Worm (Caenorhabditis elegans) whole organism, L4 larva: ENCODE data around the gene F13B12.6.

Source experiments
- D1046.2 ChIP-seq: fragments of 200-800 bp; sonication (Bioruptor generic); IDR thresholded peaks from 2 replicates; pipeline ENCODE4 v1.3.6; 2022; ENCODE audit warnings: missing genetic modification characterization, missing compliant biosample characterization
- Y105C5A.15 ChIP-seq: fragments of 200-800 bp; sonication (Bioruptor generic); IDR thresholded peaks from 2 replicates; pipeline ENCODE4 v1.3.6; 2022; ENCODE audit warnings: missing genetic modification characterization, missing compliant biosample characterization
- Y75B8A.6 ChIP-seq: fragments of 200-800 bp; sonication (Bioruptor generic); IDR thresholded peaks from 2 replicates; pipeline ENCODE4 v1.3.6; 2022; ENCODE audit warnings: missing genetic modification reagents, missing genetic modification characterization, missing compliant biosample characterization
- aha-1 ChIP-seq: fragments of 150-350 bp; peaks from one replicate; lab custom pipeline; 2014; ENCODE audit warnings: missing biosample characterization, missing genetic modification characterization
- aly-2 ChIP-seq: sonication (generic microtip); optimal IDR thresholded peaks from 2 replicates; lab custom pipeline; 2018; ENCODE audit warnings: missing biosample characterization, missing genetic modification characterization
- ama-1 ChIP-seq: fragments of 150-350 bp; optimal IDR thresholded peaks from 2 replicates; lab custom pipeline; 2014; ENCODE audit warnings: inconsistent platforms, mixed read lengths
- ceh-28 ChIP-seq: fragments of 150-350 bp; optimal IDR thresholded peaks from 2 replicates; lab custom pipeline; 2014; ENCODE audit warnings: missing biosample characterization, missing genetic modification reagents, missing genetic modification characterization
- ceh-32 ChIP-seq: sonication (generic microtip); optimal IDR thresholded peaks from 2 replicates; lab custom pipeline; 2016; ENCODE audit warnings: mild to moderate bottlenecking, missing genetic modification characterization, missing compliant biosample characterization; ENCODE audit not compliant: poor library complexity
- ceh-82 ChIP-seq: sonication (generic microtip); optimal IDR thresholded peaks from 2 replicates; lab custom pipeline; 2017; ENCODE audit warnings: missing biosample characterization, missing genetic modification characterization
- ces-1 ChIP-seq: fragments of 150-350 bp; sonication (generic microtip); optimal IDR thresholded peaks from 4 replicates; lab custom pipeline; 2014; ENCODE audit warnings: missing biosample characterization, missing genetic modification reagents, missing genetic modification characterization
- cey-2 ChIP-seq: sonication (generic microtip); optimal IDR thresholded peaks from 3 replicates; lab custom pipeline; 2017; ENCODE audit warnings: missing genetic modification characterization, mild to moderate bottlenecking, missing compliant biosample characterization, antibody characterized with exemption, borderline replicate concordance; ENCODE audit not compliant: insufficient read depth
- daf-16 ChIP-seq, 3 experiments: sonication (generic microtip); optimal IDR thresholded peaks; 2 replicates each; lab custom pipeline; 2016 to 2017; ENCODE audit warnings: missing genetic modification characterization in 3 of 3, missing genetic modification reagents in 3 of 3, mild to moderate bottlenecking in 2 of 3, missing compliant biosample characterization in 2 of 3, missing biosample characterization in 1 of 3, moderate library complexity in 1 of 3
- daf-8 ChIP-seq: fragments of 200-800 bp; sonication (Bioruptor generic); IDR thresholded peaks from 2 replicates; pipeline ENCODE4 v1.3.6; 2022; ENCODE audit warnings: missing genetic modification characterization, missing compliant biosample characterization
- dmd-6 ChIP-seq: fragments of 200-800 bp; sonication (Bioruptor generic); IDR thresholded peaks from 2 replicates; pipeline ENCODE4 v1.3.6; 2022; ENCODE audit warnings: missing genetic modification reagents, missing genetic modification characterization, missing compliant biosample characterization
- dmd-9 ChIP-seq: fragments of 200-800 bp; sonication (Bioruptor generic); IDR thresholded peaks from 2 replicates; pipeline ENCODE4 v1.3.6; 2022; ENCODE audit warnings: missing genetic modification reagents, missing genetic modification characterization, missing compliant biosample characterization
- dve-1 ChIP-seq: sonication (generic microtip); optimal IDR thresholded peaks from 2 replicates; lab custom pipeline; 2017; ENCODE audit warnings: antibody characterized with exemption, mild to moderate bottlenecking, missing genetic modification characterization, missing compliant biosample characterization; ENCODE audit not compliant: insufficient read depth
- fkh-10 ChIP-seq: fragments of 150-350 bp; optimal IDR thresholded peaks from 2 replicates; lab custom pipeline; 2014; ENCODE audit warnings: missing biosample characterization, missing genetic modification reagents, missing genetic modification characterization
- fos-1 ChIP-seq: fragments of 150-350 bp; optimal IDR thresholded peaks from 2 replicates; lab custom pipeline; 2014; ENCODE audit warnings: missing biosample characterization, missing genetic modification characterization
- gei-8 ChIP-seq: fragments of 200-800 bp; sonication (Bioruptor generic); optimal IDR thresholded peaks from 2 replicates; lab custom pipeline; 2018; ENCODE audit warnings: mild to moderate bottlenecking, missing genetic modification characterization, missing compliant biosample characterization
- hlh-11 ChIP-seq: fragments of 200-800 bp; sonication (Bioruptor generic); optimal IDR thresholded peaks from 2 replicates; lab custom pipeline; 2018; ENCODE audit warnings: mild to moderate bottlenecking, missing genetic modification characterization, missing compliant biosample characterization
- hlh-30 ChIP-seq: sonication (generic microtip); optimal IDR thresholded peaks from 2 replicates; lab custom pipeline; 2017; ENCODE audit warnings: antibody characterized with exemption, mild to moderate bottlenecking, missing genetic modification characterization, missing compliant biosample characterization; ENCODE audit not compliant: insufficient read depth
- jun-1 ChIP-seq: fragments of 150-350 bp; optimal IDR thresholded peaks from 2 replicates; lab custom pipeline; 2014; ENCODE audit warnings: missing biosample characterization, missing genetic modification reagents, missing genetic modification characterization
- lin-38 ChIP-seq: fragments of 200-800 bp; sonication (Bioruptor generic); IDR thresholded peaks from 2 replicates; pipeline ENCODE4 v1.3.6; 2022; ENCODE audit warnings: missing genetic modification reagents, missing genetic modification characterization, missing compliant biosample characterization
- lsy-2 ChIP-seq, 2 experiments: fragments of 150-350 bp in 1 of 2; sonication (generic microtip) in 1 of 2; optimal IDR thresholded peaks; 2 replicates each; lab custom pipeline; 2014 to 2017; ENCODE audit warnings: missing biosample characterization in 2 of 2, missing genetic modification characterization in 2 of 2
- madf-9 ChIP-seq: fragments of 200-800 bp; sonication (Bioruptor generic); conservative IDR thresholded peaks from 2 replicates; pipeline ENCODE4 v1.3.6; 2022; ENCODE audit warnings: missing genetic modification reagents, missing genetic modification characterization, missing compliant biosample characterization
- mdl-1 ChIP-seq, 2 experiments: fragments of 150-350 bp in 1 of 2; sonication (generic microtip) in 1 of 2; optimal IDR thresholded peaks; 2 replicates each; lab custom pipeline; 2014 to 2017; ENCODE audit warnings: missing biosample characterization in 2 of 2, missing genetic modification characterization in 2 of 2
- mep-1 ChIP-seq: fragments of 150-350 bp; sonication (generic microtip); optimal IDR thresholded peaks from 3 replicates; lab custom pipeline; 2014; ENCODE audit warnings: missing biosample characterization, missing genetic modification characterization
- mes-2 ChIP-seq: sonication (generic microtip); optimal IDR thresholded peaks from 2 replicates; lab custom pipeline; 2016; ENCODE audit warnings: missing genotype, mild to moderate bottlenecking, missing genetic modification characterization, missing compliant biosample characterization; ENCODE audit not compliant: poor library complexity, severe bottlenecking
- nhr-11 ChIP-seq: fragments of 150-350 bp; optimal IDR thresholded peaks from 2 replicates; lab custom pipeline; 2014; ENCODE audit warnings: missing biosample characterization, missing genetic modification characterization
- nhr-111 ChIP-seq: fragments of 200-800 bp; sonication (Bioruptor generic); optimal IDR thresholded peaks from 2 replicates; lab custom pipeline; 2018; ENCODE audit warnings: mild to moderate bottlenecking, missing genetic modification characterization, missing compliant biosample characterization
- nhr-237 ChIP-seq: sonication (generic microtip); optimal IDR thresholded peaks from 2 replicates; lab custom pipeline; 2017; ENCODE audit warnings: missing biosample characterization, missing genetic modification characterization
- nhr-28 ChIP-seq: fragments of 150-350 bp; optimal IDR thresholded peaks from 2 replicates; lab custom pipeline; 2014; ENCODE audit warnings: missing biosample characterization, missing genetic modification characterization
- nhr-41 ChIP-seq: fragments of 200-800 bp; sonication (Bioruptor generic); IDR thresholded peaks from 2 replicates; pipeline ENCODE4 v1.3.6; 2022; ENCODE audit warnings: missing genetic modification reagents, missing genetic modification characterization, missing compliant biosample characterization
- nhr-6 ChIP-seq: fragments of 150-350 bp; optimal IDR thresholded peaks from 2 replicates; lab custom pipeline; 2014; ENCODE audit warnings: missing biosample characterization, missing genetic modification characterization
- php-3 ChIP-seq: fragments of 200-800 bp; sonication (Bioruptor generic); IDR thresholded peaks from 2 replicates; pipeline ENCODE4 v1.3.6; 2022; ENCODE audit warnings: missing genetic modification reagents, missing genetic modification characterization, missing compliant biosample characterization
- pqm-1 ChIP-seq: sonication (generic microtip); optimal IDR thresholded peaks from 2 replicates; lab custom pipeline; 2017; ENCODE audit warnings: missing biosample characterization, missing genetic modification characterization
- sdz-12 ChIP-seq: fragments of 200-800 bp; sonication (Bioruptor generic); optimal IDR thresholded peaks from 2 replicates; lab custom pipeline; 2018; ENCODE audit warnings: mild to moderate bottlenecking, missing genetic modification characterization, missing compliant biosample characterization
- snpc-1.2 ChIP-seq: fragments of 200-800 bp; sonication (Bioruptor generic); IDR thresholded peaks from 2 replicates; pipeline ENCODE4 v1.3.6; 2022; ENCODE audit warnings: missing genetic modification reagents, missing genetic modification characterization, missing compliant biosample characterization
- spr-1 ChIP-seq: sonication (generic microtip); optimal IDR thresholded peaks from 2 replicates; lab custom pipeline; 2016; ENCODE audit warnings: mild to moderate bottlenecking, missing genetic modification characterization, missing compliant biosample characterization
- tag-97 ChIP-seq: fragments of 200-800 bp; sonication (Bioruptor generic); IDR thresholded peaks from 2 replicates; pipeline ENCODE4 v1.3.6; 2022; ENCODE audit warnings: missing genetic modification characterization, missing compliant biosample characterization
- unc-130 ChIP-seq: sonication (generic microtip); optimal IDR thresholded peaks from 2 replicates; lab custom pipeline; 2016; ENCODE audit warnings: missing genetic modification reagents, missing genetic modification characterization, missing compliant biosample characterization
- unc-62 ChIP-seq, 3 experiments: fragments of 150-350 bp in 1 of 3; sonication (generic microtip); optimal IDR thresholded peaks in 2 of 3; peaks in 1 of 3; 1 replicate in 1 of 3; 2 replicates in 2 of 3; lab custom pipeline; 2014 to 2017; ENCODE audit warnings: missing biosample characterization in 3 of 3, missing genetic modification characterization in 3 of 3, missing genetic modification reagents in 3 of 3, missing genotype in 1 of 3
- vab-7 ChIP-seq: fragments of 200-800 bp; sonication (Bioruptor generic); IDR thresholded peaks from 2 replicates; pipeline ENCODE4 v1.3.6; 2022; ENCODE audit warnings: missing genetic modification reagents, missing genetic modification characterization, missing compliant biosample characterization
- zip-2 ChIP-seq: fragments of 150-350 bp; optimal IDR thresholded peaks from 2 replicates; lab custom pipeline; 2014; ENCODE audit warnings: missing biosample characterization, missing genetic modification characterization

Gene F13B12.6

ce11 chrIV:10466398-10466797 is 48.7 kb upstream of the F13B12.6 start (continued):
- TF ChIP-seq D1046.2 (GFP tag; lab: Robert Waterston, UW) (no peak), ceh-28 (no peak), tag-97 (GFP tag; lab: Robert Waterston, UW) (no peak), nhr-6 (tag; lab: Kevin White, UChicago) (no peak), daf-16 (GFP tag; optimal IDR thresholded peaks at IDR 0.05; lab: Kevin White, UChicago) (no peak), daf-16 (tag; optimal IDR thresholded peaks at IDR 0.05; lab: Kevin White, UChicago) (peak; percentile 43), fkh-10 (GFP tag; lab: Kevin White, UChicago) (no peak), nhr-28 (tag; lab: Kevin White, UChicago) (peak; percentile 86), Y75B8A.6 (GFP tag; lab: Robert Waterston, UW) (no peak), ces-1 (GFP tag; lab: Kevin White, UChicago) (no peak), dmd-9 (GFP tag; lab: Robert Waterston, UW) (no peak), madf-9 (GFP tag; lab: Robert Waterston, UW) (no peak), sdz-12 (GFP tag; lab: Kevin White, UChicago) (no peak), gei-8 (GFP tag; lab: Kevin White, UChicago) (no peak), nhr-111 (GFP tag; lab: Kevin White, UChicago) (no peak), php-3 (GFP tag; lab: Robert Waterston, UW) (peak; percentile 23; the same call in 1 of the 2 replicates), hlh-11 (tag; lab: Kevin White, UChicago) (peak; percentile 44), unc-62 (GFP tag; optimal IDR thresholded peaks at IDR 0.05 in 1 of 2; lab: Kevin White, UChicago) (no peak), unc-62 (tag; optimal IDR thresholded peaks at IDR 0.05; lab: Kevin White, UChicago) (no peak), ceh-32 (tag; lab: Kevin White, UChicago) (no peak), snpc-1.2 (GFP tag; lab: Robert Waterston, UW) (no peak), jun-1 (tag; lab: Kevin White, UChicago) (no peak), lsy-2 (tag; optimal IDR thresholded peaks at IDR 0.05; lab: Kevin White, UChicago) (peak in 1 of 2 experiments; percentile 61), dmd-6 (GFP tag; lab: Robert Waterston, UW) (peak; percentile 70), nhr-41 (GFP tag; lab: Robert Waterston, UW) (no peak), spr-1 (tag; lab: Kevin White, UChicago) (no peak), pqm-1 (peak; percentile 83), fos-1 (no peak), cey-2 (tag; lab: Kevin White, UChicago) (no peak), aly-2 (tag; lab: Kevin White, UChicago) (no peak), unc-130 (GFP tag; lab: Kevin White, UChicago) (no peak), dve-1 (tag; lab: Kevin White, UChicago) (peak; percentile 44)
- TF ChIP-seq, all 104 proteins: peak for 10

ce11 chrIV:10465764-10466163 is 48.1 kb upstream of the F13B12.6 start:
- TF ChIP-seq nhr-237 (no peak), Y105C5A.15 (GFP tag; lab: Robert Waterston, UW) (no peak), mep-1 (no peak), jun-1 (tag; lab: Kevin White, UChicago) (no peak), nhr-6 (tag; lab: Kevin White, UChicago) (no peak), nhr-11 (tag; lab: Kevin White, UChicago) (no peak), unc-62 (GFP tag; optimal IDR thresholded peaks at IDR 0.05 in 1 of 2; lab: Kevin White, UChicago) (peak in 1 of 2 experiments; percentile 95), unc-62 (tag; optimal IDR thresholded peaks at IDR 0.05; lab: Kevin White, UChicago) (no peak)

ce11 chrIV:10463987-10464638 is 46.4 kb upstream of the F13B12.6 start, which contains the start of gene ugt-43:
Gene ugt-43, plus strand, starts transcription at chrIV:10464588.
- TF ChIP-seq mdl-1 (tag; optimal IDR thresholded peaks at IDR 0.05; lab: Kevin White, UChicago) = no peak
- no peak for TF ChIP-seq vab-7 (GFP tag; lab: Robert Waterston, UW)
- TF ChIP-seq ama-1 (lab: Kevin White, UChicago) = no peak
- TF ChIP-seq zip-2 (tag; lab: Kevin White, UChicago) = no peak
- no peak for TF ChIP-seq lin-38 (GFP tag; lab: Robert Waterston, UW)
- no peak for TF ChIP-seq daf-8 (GFP tag; lab: Robert Waterston, UW)
- TF ChIP-seq ceh-82 (tag; lab: Kevin White, UChicago) = no peak
- peak; percentile 47 for TF ChIP-seq dve-1 (tag; lab: Kevin White, UChicago)
- no peak for TF ChIP-seq hlh-30 (tag; lab: Kevin White, UChicago)
- peak in 1 of 2 experiments; percentile 16 for TF ChIP-seq unc-62 (GFP tag; optimal IDR thresholded peaks at IDR 0.05 in 1 of 2; lab: Kevin White, UChicago)
- TF ChIP-seq unc-62 (tag; optimal IDR thresholded peaks at IDR 0.05; lab: Kevin White, UChicago) = no peak
- TF ChIP-seq gei-8 (GFP tag; lab: Kevin White, UChicago) = no peak
- no peak for TF ChIP-seq aha-1 (tag; lab: Kevin White, UChicago)
- TF ChIP-seq cey-2 (tag; lab: Kevin White, UChicago) = no peak
- 0 out of 2 replicates have a peak, but pooled peaks have one; percentile 13 for TF ChIP-seq dmd-6 (GFP tag; lab: Robert Waterston, UW)
- TF ChIP-seq pqm-1 = no peak
- no peak for TF ChIP-seq sdz-12 (GFP tag; lab: Kevin White, UChicago)
- peak; percentile 20 for TF ChIP-seq nhr-28 (tag; lab: Kevin White, UChicago)
- TF ChIP-seq lsy-2 (tag; optimal IDR thresholded peaks at IDR 0.05; lab: Kevin White, UChicago) = no peak
- no peak for TF ChIP-seq mes-2 (tag; lab: Kevin White, UChicago)
